Worm (Caenorhabditis elegans) whole organism, L4/young adult: ENCODE data around the gene fbxb-81.

ENCODE experiments used
- W03F9.2 ChIP-seq: fragments of 150-350 bp; optimal IDR thresholded peaks from 2 replicates; lab custom pipeline; 2014; ENCODE audit warnings: missing biosample characterization, missing genetic modification characterization
- dao-5 ChIP-seq: sonication (generic microtip); optimal IDR thresholded peaks from 2 replicates; lab custom pipeline; 2016; ENCODE audit warnings: missing genotype, missing genetic modification characterization, moderate library complexity, missing compliant biosample characterization
- him-1 ChIP-seq: sonication (generic microtip); optimal IDR thresholded peaks from 2 replicates; lab custom pipeline; 2016; ENCODE audit warnings: missing genotype, missing genetic modification reagents, missing genetic modification characterization, missing compliant biosample characterization

The fbxb-81 gene

ce11 chrIII:169478-169877 lies 28.5 kb upstream of the fbxb-81 start, which contains the start of gene F40G9.18:
Gene F40G9.18, minus strand, starts transcription at chrIII:169578.
- TF ChIP-seq W03F9.2: no peak
- TF ChIP-seq dao-5 (tag; lab: Kevin White, UChicago): no peak
- TF ChIP-seq him-1 (tag; lab: Kevin White, UChicago): no peak

- TF ChIP-seq W03F9.2: no peak
- TF ChIP-seq dao-5 (tag; lab: Kevin White, UChicago): no peak
- TF ChIP-seq him-1 (tag; lab: Kevin White, UChicago): no peak
These were observed 24.4 kb upstream of the fbxb-81 start, which contains the start of gene F40G9.7 for ce11 chrIII:165390-165789. Gene F40G9.7, plus strand, starts transcription at chrIII:165690.

ce11 chrIII:164775-165174 lies 23.8 kb upstream of the fbxb-81 start, which contains the start of gene F40G9.8:
Gene F40G9.8, minus strand, starts transcription at chrIII:164875.
- TF ChIP-seq him-1 (tag; lab: Kevin White, UChicago) (no peak), W03F9.2 (no peak), dao-5 (tag; lab: Kevin White, UChicago) (no peak)

ce11 chrIII:159665-160064 lies 18.6 kb upstream of the fbxb-81 start:
- TF ChIP-seq him-1 (tag; lab: Kevin White, UChicago) (no peak), W03F9.2 (no peak), dao-5 (tag; lab: Kevin White, UChicago) (no peak)

DNA sequence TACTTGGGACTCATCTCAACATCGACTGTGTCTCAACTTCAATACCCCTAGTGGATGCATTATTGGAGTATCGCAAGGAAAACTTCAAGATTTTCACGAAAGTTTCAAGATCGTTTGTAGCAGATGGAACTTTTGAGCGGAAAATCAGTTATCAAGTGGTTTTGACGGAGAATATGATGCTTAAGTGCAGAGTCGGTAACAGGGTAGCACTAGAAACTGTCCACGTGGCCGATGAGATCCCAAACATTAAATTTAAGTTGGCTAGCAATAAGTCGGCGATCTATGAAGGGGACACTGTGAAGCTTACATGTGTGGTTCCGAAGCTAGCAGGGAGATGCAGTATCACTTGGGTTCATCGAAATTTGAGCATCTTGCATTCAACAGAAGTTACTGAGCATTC lies 18.1 kb upstream of the fbxb-81 start:
- TF ChIP-seq W03F9.2 (no peak), dao-5 (tag; lab: Kevin White, UChicago) (no peak), him-1 (tag; lab: Kevin White, UChicago) (no peak)

ce11 chrIII:157980-158379 lies 17.0 kb upstream of the fbxb-81 start:
- TF ChIP-seq him-1 (tag; lab: Kevin White, UChicago) (no peak), W03F9.2 (no peak), dao-5 (tag; lab: Kevin White, UChicago) (no peak)

DNA sequence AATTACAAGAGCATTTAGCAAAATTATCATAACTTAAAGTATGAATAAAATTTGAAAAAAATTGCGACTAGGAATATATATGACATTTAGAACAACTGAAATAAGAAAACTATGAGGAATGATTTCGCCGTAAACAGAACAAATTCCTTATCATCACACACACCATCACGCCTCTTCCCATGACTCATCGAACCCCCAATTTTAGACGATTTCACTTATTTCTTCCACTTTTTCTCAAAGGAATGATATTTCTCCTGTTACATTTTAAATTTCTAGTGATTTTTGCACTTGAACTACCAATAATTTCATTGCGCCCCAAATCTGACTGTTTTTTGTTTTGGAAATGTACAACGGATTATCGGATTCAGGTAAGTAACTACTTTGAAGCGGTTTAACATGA lies 15.6 kb upstream of the fbxb-81 start, which contains the start of the genes zig-13 and ver-1:
zig-13 (minus strand) TSS at position 101 of the 400 bp plus-strand sequence.
ver-1 (plus strand) TSS at position 180 of the 400 bp plus-strand sequence.
- TF ChIP-seq dao-5 (tag; lab: Kevin White, UChicago) (no peak), him-1 (tag; lab: Kevin White, UChicago) (no peak), W03F9.2 (no peak)

DNA sequence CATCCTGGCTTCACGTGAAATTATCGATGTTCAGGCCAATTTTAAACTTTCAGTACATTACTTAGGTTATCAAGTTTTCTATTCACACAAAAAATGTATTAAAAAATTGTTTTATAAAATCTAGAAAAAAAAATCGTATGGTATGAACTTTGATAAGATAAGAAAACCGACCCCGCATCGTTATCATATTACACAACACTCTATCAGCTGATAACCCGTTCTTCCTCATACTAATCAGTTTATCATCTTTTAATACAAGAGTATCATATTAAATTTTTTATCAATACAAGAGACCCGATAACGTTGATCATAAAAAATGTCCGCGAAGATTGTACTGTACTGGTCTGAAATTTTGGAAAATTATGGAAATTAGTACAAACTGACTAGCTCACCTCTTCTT lies 13.2 kb upstream of the fbxb-81 start:
- TF ChIP-seq dao-5 (tag; lab: Kevin White, UChicago) (no peak), him-1 (tag; lab: Kevin White, UChicago) (no peak), W03F9.2 (no peak)

ce11 chrIII:151084-151483 lies 10.1 kb upstream of the fbxb-81 start:
- TF ChIP-seq W03F9.2 (no peak), him-1 (tag; lab: Kevin White, UChicago) (no peak), dao-5 (tag; lab: Kevin White, UChicago) (no peak)

ce11 chrIII:149132-149531 lies 8.1 kb upstream of the fbxb-81 start:
- TF ChIP-seq him-1 (tag; lab: Kevin White, UChicago) (no peak), dao-5 (tag; lab: Kevin White, UChicago) (no peak), W03F9.2 (no peak)

DNA sequence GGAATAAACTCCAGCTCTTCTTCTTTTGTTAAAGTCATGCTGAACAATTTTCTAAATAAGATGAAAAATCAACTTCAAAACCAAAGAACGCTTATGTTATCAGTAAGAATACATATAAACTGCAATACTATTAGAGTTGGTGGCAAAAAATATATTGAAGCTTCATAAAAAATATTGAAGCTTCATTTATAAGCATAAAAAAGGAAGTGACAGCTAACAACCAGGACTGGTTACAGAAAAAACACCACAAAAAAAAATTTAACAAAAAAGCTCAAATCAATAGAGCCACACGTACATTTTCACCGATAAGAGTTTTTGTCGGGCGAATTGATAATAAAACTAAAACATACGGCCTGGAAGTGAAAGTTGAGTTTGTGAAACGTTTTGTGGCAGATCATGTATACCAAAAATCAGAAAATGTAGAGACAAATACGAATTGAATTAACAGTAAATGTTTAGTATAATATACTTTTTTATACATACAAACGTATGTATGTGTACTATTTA lies 6.6 kb upstream of the fbxb-81 start, which contains the start of gene sqst-5:
sqst-5 (minus strand) TSS at position 51 of the 507 bp plus-strand sequence.
- TF ChIP-seq dao-5 (tag; lab: Kevin White, UChicago): no peak

- TF ChIP-seq dao-5 (tag; lab: Kevin White, UChicago): no peak
- no peak for TF ChIP-seq W03F9.2
- TF ChIP-seq him-1 (tag; lab: Kevin White, UChicago): no peak
These were observed 5.4 kb upstream of the fbxb-81 start, which contains the start of gene fbxb-84 for ce11 chrIII:146369-146768. Gene fbxb-84, minus strand, starts transcription at chrIII:146469.

- TF ChIP-seq him-1 (tag; lab: Kevin White, UChicago) (no peak), W03F9.2 (no peak), dao-5 (tag; lab: Kevin White, UChicago) (no peak)
These were observed 4.1 kb upstream of the fbxb-81 start, which contains the start of the genes T17A3.12 and fbxb-83 for ce11 chrIII:145078-145477. Gene T17A3.12, minus strand, starts transcription at chrIII:145178. Gene fbxb-83, minus strand, starts transcription at chrIII:145211.

DNA sequence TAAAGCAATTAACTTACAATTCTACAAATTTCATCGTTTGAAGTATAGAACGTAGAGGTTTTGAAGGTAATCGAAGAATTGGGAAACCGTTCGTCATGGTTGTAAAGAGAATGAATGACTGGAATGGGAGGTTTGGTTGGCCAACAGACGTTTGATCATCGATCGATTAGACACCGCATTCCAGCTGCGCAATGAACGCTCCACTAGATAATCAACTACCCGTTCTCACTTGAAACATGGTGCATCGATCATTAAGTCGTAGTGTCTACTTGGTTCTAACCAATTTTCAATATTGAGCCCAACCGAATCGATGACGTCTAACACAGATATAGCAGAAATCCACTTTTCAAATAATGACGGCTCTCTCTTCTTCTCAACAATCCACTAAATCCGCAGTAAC lies 2.1 kb upstream of the fbxb-81 start, which contains the start of gene fbxb-82:
fbxb-82 (minus strand) TSS at position 101 of the 400 bp plus-strand sequence.
- TF ChIP-seq him-1 (tag; lab: Kevin White, UChicago) (no peak), W03F9.2 (no peak), dao-5 (tag; lab: Kevin White, UChicago) (no peak)

DNA sequence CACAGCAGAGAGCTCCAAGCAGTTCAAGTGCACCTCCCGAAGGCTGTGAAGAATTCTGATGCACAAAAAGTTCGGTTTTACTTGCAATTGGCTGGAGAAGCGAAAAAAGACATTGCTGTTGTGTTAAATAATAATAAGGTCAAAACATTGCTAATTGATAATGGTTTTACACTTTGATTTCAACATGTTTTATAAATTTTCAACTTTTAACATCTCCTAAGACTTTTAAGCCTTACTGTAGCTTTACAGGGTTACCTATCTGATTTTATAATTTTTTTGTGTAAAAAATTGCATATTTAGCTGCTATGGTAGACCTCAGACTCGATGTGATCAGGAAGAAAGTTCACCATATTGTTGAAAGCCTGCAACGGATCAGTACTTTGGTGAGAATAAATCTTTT lies 6.8 kb downstream of the fbxb-81 start, which contains the start of gene pals-25:
pals-25 (plus strand) TSS at position 301 of the 400 bp plus-strand sequence.
- TF ChIP-seq W03F9.2 (no peak), him-1 (tag; lab: Kevin White, UChicago) (no peak), dao-5 (tag; lab: Kevin White, UChicago) (no peak)
